Fruit fly (Drosophila melanogaster) whole organism: ENCODE results near the gene CG7840.
A peak's percentile ranks its signal among the peaks of the same experiment; 100 is the strongest.

Experiments
- CG8478 ChIP-seq: fragments of >200 bp; optimal IDR thresholded peaks from 2 replicates; lab custom pipeline; 2018; ENCODE audit warnings: inconsistent platforms
- Dll ChIP-seq: fragments of >200 bp; optimal IDR thresholded peaks from 2 replicates; lab custom pipeline; 2017
- EcR ChIP-seq, 2 experiments: fragments of >200 bp; optimal IDR thresholded peaks; 2 replicates each; lab custom pipeline; 2017; ENCODE audit warnings: missing biosample characterization in 2 of 2, missing genetic modification characterization in 2 of 2, missing genetic modification reagents in 2 of 2
- pan ChIP-seq: fragments of >200 bp; optimal IDR thresholded peaks from 2 replicates; lab custom pipeline; 2017
- psq ChIP-seq: fragments of >200 bp; optimal IDR thresholded peaks from 2 replicates; lab custom pipeline; 2017
- usp ChIP-seq: fragments of >200 bp; optimal IDR thresholded peaks from 2 replicates; lab custom pipeline; 2017; ENCODE audit warnings: missing biosample characterization, missing genetic modification characterization, mixed read lengths

The CG7840 gene

DNA sequence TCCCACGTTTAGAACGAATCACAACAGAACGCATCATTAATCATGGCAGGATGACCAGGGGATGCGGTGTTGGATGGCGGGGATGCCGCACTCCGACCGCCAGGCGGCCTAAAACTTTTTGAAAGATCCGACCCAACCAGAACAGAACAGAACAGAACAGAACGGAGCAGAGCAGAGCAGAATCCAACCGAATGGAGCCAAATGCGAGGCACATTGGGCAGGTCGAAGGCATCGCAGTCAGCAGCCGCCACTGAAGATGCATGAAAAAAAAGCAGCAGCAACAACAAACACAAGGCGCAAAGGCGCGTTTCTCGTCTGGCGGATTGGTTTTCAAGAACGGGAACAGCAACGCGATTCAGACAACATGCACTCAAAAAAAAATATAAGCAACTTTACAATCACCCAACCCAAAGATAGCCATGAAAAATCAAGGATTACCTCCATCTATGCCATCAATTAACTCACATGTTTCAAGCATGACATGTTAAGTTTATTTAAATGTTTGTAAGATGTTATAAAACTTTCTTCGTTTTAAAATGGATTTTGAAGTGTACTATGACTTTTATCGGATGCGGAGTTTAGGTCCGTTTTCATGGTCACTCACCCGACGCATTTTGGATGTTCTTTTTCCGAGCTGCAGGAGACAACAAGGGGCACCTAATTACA lies 25.9 kb upstream of the CG7840 start:
- TF ChIP-seq Dll (lab: Kevin White, UChicago) = no peak
- TF ChIP-seq psq (lab: Kevin White, UChicago) = no peak
- no peak for TF ChIP-seq CG8478 (lab: Kevin White, UChicago)
- peak in 1 of 2 experiments; percentile 47 for TF ChIP-seq EcR (GFP tag; optimal IDR thresholded peaks at IDR 0.05; lab: Kevin White, UChicago)

DNA sequence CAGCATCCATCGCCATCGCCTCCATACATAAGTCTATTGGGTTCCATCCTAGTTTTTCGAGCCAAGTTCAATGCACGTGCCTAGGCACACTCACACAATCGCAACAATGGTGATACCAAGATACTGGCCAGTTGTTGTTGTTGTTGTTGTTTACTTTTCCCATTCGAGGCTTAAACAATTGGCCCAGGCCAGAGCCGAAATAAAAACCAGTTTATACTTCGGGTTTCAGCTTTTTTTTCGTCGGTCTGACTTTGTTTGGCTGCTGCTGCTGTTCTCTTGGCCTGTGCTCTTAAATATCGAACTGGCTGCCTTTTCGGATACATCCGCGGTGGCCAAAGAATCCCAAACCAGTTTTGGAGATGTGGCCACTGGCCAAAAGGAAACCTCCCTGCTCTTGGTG lies 25.2 kb upstream of the CG7840 start:
- no peak for TF ChIP-seq Dll (lab: Kevin White, UChicago)
- TF ChIP-seq CG8478 (lab: Kevin White, UChicago) = no peak
- TF ChIP-seq psq (lab: Kevin White, UChicago) = no peak
- no peak for TF ChIP-seq usp (GFP tag; lab: Kevin White, UChicago)
- TF ChIP-seq EcR (GFP tag; optimal IDR thresholded peaks at IDR 0.05; lab: Kevin White, UChicago) = no peak
- TF ChIP-seq pan (lab: Kevin White, UChicago) = no peak

DNA sequence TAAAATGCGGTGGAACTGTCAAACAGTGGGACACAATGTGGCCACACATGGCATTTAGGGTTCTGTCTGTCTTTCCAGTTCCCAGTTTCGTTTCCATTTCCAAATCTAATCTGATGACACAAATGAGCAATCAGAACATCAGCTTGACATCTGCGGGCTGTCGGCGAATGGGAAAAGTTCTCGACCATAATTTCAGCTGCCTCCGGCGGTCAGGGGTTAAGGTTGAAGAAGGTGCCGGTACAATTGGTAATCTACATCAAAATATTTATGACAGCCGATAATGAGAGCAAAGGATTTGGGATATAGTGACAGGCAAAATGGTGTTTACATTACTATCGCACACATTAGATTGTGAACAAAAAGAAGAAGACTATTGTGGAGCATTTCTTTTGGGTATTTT lies 23.5 kb upstream of the CG7840 start:
- TF ChIP-seq CG8478 (lab: Kevin White, UChicago) (no peak), EcR (GFP tag; optimal IDR thresholded peaks at IDR 0.05; lab: Kevin White, UChicago) (no peak), usp (GFP tag; lab: Kevin White, UChicago) (no peak), pan (lab: Kevin White, UChicago) (no peak), Dll (lab: Kevin White, UChicago) (no peak), psq (lab: Kevin White, UChicago) (no peak)

DNA sequence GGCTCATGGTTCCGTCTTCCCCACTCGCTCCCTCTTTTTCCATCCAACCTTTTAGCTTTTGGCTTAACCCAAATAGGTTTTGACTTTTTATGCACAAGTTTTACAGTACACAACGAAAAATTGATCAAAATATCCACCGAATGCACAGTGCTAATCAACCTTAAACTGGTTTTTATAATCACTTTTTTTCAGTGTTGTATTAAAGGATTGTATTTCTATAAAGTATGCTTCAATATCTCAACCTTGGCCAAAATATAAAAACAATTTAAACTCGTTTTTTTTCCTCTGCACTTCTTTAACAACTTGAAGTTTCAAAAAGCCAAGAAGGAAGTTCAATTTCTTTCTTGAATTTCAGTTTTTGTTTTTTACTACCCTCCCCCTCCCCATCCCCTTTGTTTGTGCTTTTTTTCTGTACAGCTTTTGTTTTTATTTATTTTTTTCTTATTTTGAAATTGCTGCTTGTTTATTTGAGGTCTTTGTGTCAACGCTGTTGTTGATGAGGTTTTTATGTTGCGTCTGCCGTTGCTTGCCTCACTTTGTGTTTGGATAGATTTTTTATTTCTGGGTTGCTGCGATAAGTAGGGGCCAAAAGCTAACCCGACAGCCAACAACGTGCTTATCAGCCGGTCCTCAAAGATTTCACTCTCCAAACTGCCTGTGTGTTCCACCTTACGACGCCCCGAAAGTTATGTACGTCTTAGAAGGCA lies 20.3 kb upstream of the CG7840 start:
- TF ChIP-seq psq (lab: Kevin White, UChicago) = no peak
- TF ChIP-seq EcR (GFP tag; optimal IDR thresholded peaks at IDR 0.05; lab: Kevin White, UChicago) = no peak
- TF ChIP-seq usp (GFP tag; lab: Kevin White, UChicago) = no peak
- no peak for TF ChIP-seq CG8478 (lab: Kevin White, UChicago)
- no peak for TF ChIP-seq Dll (lab: Kevin White, UChicago)
- TF ChIP-seq pan (lab: Kevin White, UChicago) = no peak

DNA sequence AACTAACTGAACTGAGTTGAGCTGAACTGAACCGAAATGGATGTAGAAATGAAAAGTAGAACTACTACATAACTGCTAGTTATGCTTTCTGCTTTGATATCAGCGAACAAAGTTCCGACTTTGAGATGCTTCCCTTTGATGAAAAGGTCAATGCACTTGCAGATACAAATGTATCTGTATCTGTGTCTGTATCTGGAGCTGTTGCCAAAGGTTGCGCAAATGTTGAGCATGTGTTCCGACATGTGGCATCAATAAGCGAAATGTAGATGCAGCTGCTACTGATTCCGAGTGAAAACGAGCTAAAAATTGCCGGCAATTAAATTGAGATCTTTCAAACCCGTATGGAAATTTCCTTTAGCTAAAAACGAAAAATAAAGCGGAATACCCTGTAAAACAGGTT lies 18.8 kb upstream of the CG7840 start:
- TF ChIP-seq usp (GFP tag; lab: Kevin White, UChicago) (no peak), EcR (GFP tag; optimal IDR thresholded peaks at IDR 0.05; lab: Kevin White, UChicago) (peak in 1 of 2 experiments; percentile 48), CG8478 (lab: Kevin White, UChicago) (no peak)

DNA sequence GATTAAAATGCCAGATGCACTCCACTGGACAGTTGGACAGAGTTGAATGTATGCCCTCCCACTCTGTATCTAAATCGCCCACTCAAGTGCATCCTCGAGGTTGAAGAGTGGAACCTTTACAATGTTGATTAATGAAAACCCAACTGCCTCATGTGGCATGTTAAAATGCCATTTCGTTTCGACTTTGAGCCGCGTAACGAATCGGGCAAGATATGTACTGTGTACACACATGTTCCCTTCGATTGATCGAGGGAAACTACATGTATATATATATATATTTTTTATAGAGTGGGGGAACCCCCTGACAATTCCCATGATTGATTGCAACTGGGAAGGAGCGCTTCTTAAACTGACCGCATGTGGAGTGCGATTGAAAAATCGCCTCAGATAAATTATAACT lies 17.3 kb upstream of the CG7840 start:
- TF ChIP-seq Dll (lab: Kevin White, UChicago) = no peak
- TF ChIP-seq psq (lab: Kevin White, UChicago) = no peak
- TF ChIP-seq CG8478 (lab: Kevin White, UChicago) = no peak
- no peak for TF ChIP-seq usp (GFP tag; lab: Kevin White, UChicago)
- no peak for TF ChIP-seq EcR (GFP tag; optimal IDR thresholded peaks at IDR 0.05; lab: Kevin White, UChicago)
- no peak for TF ChIP-seq pan (lab: Kevin White, UChicago)

DNA sequence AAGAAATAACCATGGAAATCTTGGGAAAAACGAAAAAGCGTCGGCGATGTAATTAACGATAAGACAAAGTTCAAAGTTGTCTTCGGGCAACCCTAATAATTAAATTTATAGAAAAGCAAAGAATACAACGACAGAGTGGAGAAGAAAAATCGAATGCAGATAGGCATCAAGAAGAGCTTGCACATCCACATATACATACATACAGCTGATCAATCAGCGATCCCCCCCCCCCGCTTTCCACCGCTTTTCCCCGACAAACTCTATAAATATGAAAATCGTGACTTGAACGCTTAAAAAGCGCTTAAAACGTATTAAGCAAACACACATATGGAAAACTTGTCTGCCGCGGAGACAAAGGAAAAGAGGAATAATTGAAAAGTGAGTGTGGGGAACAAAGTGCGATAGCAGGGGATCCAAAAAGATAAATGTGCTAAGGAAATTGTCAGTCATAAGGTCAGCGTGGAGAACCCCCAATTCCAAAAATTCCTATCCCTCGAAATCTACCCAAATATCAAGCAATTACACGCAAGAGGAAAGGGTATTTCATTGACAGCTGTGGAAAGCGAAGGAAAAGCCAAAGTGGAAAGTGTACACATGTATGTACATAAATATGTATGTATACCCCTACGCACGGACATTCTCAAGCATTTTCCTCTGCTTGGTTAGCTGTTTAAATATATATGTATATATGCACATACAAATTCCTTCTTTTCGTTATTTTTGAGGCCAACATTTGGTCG lies 15.9 kb upstream of the CG7840 start:
- TF ChIP-seq CG8478 (lab: Kevin White, UChicago) (no peak), pan (lab: Kevin White, UChicago) (no peak), Dll (lab: Kevin White, UChicago) (no peak), psq (lab: Kevin White, UChicago) (no peak), EcR (GFP tag; optimal IDR thresholded peaks at IDR 0.05; lab: Kevin White, UChicago) (no peak), usp (GFP tag; lab: Kevin White, UChicago) (no peak)

DNA sequence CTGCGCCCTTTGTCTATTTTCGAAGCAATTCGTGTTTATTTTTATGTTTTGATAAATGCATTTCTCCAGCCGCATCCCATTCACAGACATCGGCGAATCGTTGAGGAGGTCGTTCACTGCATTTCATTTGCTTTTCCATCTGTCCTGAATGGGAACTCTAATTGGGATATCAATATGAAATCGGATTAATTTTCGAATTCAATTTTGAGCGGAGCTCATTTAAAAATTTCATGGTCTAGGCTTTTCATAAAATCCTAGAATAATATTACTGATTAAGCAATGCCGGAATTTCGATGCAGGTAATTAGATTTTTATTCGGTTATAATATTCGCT lies 15.3 kb upstream of the CG7840 start:
- TF ChIP-seq usp (GFP tag; lab: Kevin White, UChicago) = no peak
- TF ChIP-seq Dll (lab: Kevin White, UChicago) = no peak
- TF ChIP-seq CG8478 (lab: Kevin White, UChicago) = no peak
- TF ChIP-seq pan (lab: Kevin White, UChicago) = no peak
- TF ChIP-seq EcR (GFP tag; optimal IDR thresholded peaks at IDR 0.05; lab: Kevin White, UChicago) = no peak
- no peak for TF ChIP-seq psq (lab: Kevin White, UChicago)

DNA sequence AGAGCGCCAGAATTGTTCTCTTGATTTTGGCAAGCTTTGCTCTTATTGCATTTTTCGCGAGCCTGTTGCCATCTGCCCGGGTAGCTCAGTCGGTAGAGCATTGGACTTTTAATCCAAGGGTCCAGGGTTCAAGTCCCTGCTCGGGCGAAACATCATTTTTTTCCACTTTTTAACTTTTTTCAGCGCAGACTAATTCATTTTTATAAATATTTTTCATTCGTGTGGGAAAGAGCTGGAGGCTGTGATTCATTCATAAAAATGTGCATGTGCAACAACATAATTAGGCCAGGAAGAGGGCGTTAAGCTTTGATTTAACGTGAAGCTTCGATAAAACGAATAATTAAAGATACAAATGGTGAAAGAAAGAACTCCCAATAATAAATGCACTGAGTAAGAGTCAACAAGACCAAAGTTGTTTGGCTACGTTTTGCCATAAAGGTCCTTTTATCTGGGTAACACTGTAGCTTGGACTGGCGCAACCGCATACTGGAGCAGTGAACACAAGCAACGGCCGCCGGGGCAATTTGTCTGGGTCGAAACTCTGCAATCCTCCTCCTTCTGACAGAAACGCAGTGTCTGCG lies 14.6 kb upstream of the CG7840 start:
- TF ChIP-seq usp (GFP tag; lab: Kevin White, UChicago) (no peak), Dll (lab: Kevin White, UChicago) (no peak), psq (lab: Kevin White, UChicago) (no peak), CG8478 (lab: Kevin White, UChicago) (no peak), pan (lab: Kevin White, UChicago) (no peak)

DNA sequence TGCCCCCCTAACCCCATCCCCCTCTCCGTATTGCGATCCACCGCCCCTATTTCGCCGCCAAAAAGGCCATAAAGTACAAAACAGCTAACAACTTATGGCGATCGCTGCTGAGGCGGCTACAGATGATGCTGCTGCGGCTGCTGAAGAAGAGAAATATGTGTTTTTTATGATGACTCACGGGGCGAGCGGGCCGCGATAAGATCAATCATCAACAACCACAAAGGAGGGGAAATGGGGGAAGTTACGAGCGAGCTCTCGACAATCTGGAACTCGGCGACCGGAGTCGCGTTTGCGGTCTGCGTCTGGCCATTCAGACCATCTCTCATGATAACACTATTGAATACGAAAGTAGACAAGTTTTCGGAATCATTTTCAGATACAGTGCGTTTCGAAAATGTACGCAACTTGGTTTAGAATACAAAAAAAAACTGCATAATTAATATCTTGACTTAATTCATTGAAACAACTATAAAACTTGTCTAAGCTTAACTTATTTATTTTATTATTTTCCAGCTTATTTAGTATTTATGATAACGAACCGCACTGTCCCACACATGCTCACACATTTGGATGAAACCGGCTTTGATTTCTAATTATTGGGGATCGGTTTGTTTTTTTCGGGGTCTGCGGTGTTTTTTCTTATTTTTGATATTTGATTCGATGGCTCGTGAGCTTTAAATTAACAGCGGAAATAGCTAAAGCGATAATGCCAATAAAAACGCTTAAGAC lies 13.1 kb upstream of the CG7840 start:
- TF ChIP-seq pan (lab: Kevin White, UChicago) (no peak), CG8478 (lab: Kevin White, UChicago) (no peak), EcR (GFP tag; optimal IDR thresholded peaks at IDR 0.05; lab: Kevin White, UChicago) (no peak), psq (lab: Kevin White, UChicago) (no peak), Dll (lab: Kevin White, UChicago) (no peak), usp (GFP tag; lab: Kevin White, UChicago) (no peak)
